Worm (Caenorhabditis elegans): ENCODE results near the gene wht-3.

Gene wht-3

DNA sequence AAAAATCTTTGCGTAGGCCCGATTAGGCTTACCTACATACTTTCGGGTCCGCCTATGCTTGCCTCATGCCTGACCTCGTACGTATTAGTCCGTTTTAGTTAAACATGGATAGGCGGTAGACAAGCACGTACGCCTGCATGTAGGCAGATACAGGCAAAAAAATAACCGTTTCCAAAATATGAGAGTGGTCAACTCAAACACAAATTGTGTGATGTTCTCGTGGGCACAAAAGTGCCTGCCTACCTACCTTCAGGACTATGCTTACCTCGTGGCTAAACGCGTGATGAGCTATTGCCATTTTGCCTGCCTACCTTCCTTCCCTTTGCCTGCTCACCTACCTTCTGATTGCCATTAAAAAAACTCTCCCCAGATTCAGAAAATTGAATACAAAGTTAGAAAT is 44.8 kb downstream of the wht-3 start:
- TF ChIP-seq flh-1 (GFP tag; optimal IDR thresholded peaks at IDR 0.05), result no peak
- no peak for TF ChIP-seq bed-3 (GFP tag; optimal IDR thresholded peaks at IDR 0.05)
- TF ChIP-seq elt-3 (tag; optimal IDR thresholded peaks at IDR 0.05), result no peak
- no peak for TF ChIP-seq nhr-76 (tag; optimal IDR thresholded peaks at IDR 0.05)
- TF ChIP-seq elt-1 (tag; optimal IDR thresholded peaks at IDR 0.05; ENCODE audit: borderline replicate concordance, insufficient read depth), result no peak
- no peak for TF ChIP-seq sem-2 (GFP tag; optimal IDR thresholded peaks at IDR 0.05)
- TF ChIP-seq ceh-83 (GFP tag; optimal IDR thresholded peaks at IDR 0.05), result no peak
- no peak for TF ChIP-seq nhr-12 (tag; optimal IDR thresholded peaks at IDR 0.05)
- no peak for TF ChIP-seq nhr-237 (tag; optimal IDR thresholded peaks at IDR 0.05)
- no peak for TF ChIP-seq zip-8 (tag; optimal IDR thresholded peaks at IDR 0.05)
- no peak for TF ChIP-seq lin-32 (GFP tag; optimal IDR thresholded peaks at IDR 0.05)
- no peak for TF ChIP-seq mep-1 (tag; optimal IDR thresholded peaks at IDR 0.05)
- no peak for TF ChIP-seq mls-2 (tag; optimal IDR thresholded peaks at IDR 0.05)
- TF ChIP-seq unc-62 (GFP tag; optimal IDR thresholded peaks at IDR 0.05), result no peak

DNA sequence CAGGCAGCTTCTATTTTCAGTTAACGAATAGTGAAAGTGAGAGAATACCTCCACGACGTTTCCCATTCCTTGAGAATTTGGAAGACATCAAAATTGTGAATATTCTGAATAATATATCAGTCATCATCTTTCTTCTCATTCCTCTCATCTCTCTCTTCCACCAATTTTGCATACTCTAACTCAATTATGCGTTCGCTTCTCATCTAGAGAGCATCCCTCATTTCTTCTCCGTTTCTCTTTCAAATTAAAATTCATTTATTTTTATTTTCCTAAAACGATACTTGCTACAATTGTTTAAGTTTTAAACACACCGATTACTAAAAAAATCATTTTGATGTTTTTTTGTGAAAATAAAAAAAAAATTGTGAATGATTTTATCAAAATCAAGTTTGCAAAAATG is 48.2 kb downstream of the wht-3 start:
- no peak for TF ChIP-seq ceh-39 (tag; optimal IDR thresholded peaks at IDR 0.05)
- peak; percentile 95 for TF ChIP-seq ces-1 (GFP tag; optimal IDR thresholded peaks at IDR 0.05)

DNA sequence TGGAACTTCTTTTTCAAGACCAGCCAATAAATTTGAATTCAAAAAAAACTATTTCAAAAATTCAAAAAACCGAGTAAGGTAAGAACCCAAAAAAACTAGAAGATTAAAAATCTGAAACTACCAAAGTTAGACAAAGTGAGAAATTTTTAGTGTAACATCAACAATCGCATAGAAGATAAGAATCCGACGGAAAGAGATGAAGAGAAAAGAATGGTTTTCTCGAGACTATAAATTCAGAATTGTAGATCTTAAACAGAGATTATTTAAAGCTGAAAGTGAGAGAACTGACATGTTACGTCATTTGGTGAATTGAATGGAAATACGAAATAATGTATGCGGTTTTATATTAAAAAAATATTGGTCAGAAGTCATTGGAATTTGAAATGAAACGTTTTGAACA is 49.4 kb downstream of the wht-3 start:
- TF ChIP-seq zip-8 (tag; optimal IDR thresholded peaks at IDR 0.05) (peak; percentile 26), nhr-76 (tag; optimal IDR thresholded peaks at IDR 0.05) (no peak)

DNA sequence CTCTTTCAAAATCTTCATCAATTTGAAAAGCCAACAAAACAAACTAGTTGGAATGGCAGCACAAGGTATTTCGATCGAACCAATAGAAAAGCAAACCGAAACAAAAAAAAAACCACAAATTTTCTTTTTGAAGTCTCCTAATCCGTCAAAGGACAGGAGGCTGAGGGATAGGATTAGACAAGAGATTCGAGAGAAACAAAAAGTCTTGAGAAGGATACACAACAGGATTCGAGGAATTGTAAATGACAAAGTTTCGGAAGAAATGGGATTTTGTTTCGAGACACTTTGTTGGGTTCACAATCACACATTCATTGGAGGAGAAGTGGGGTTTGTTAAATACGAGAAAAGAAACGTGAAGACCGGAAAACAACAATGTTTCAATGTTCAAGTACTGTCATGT is 50.4 kb downstream of the wht-3 start:
- TF ChIP-seq mep-1 (tag; optimal IDR thresholded peaks at IDR 0.05) (no peak), ceh-43 (GFP tag; optimal IDR thresholded peaks at IDR 0.05) (no peak), nhr-76 (tag; optimal IDR thresholded peaks at IDR 0.05) (no peak), hlh-1 (tag; optimal IDR thresholded peaks at IDR 0.05) (no peak), sptf-1 (tag; optimal IDR thresholded peaks at IDR 0.05) (no peak), ceh-83 (GFP tag; optimal IDR thresholded peaks at IDR 0.05) (no peak), flh-1 (GFP tag; optimal IDR thresholded peaks at IDR 0.05) (no peak), elt-3 (tag; optimal IDR thresholded peaks at IDR 0.05) (no peak), cnd-1 (tag; optimal IDR thresholded peaks at IDR 0.05) (no peak), ceh-39 (tag; optimal IDR thresholded peaks at IDR 0.05) (no peak), bed-3 (GFP tag; optimal IDR thresholded peaks at IDR 0.05) (no peak), ztf-11 (tag; optimal IDR thresholded peaks at IDR 0.05) (no peak), zip-8 (tag; optimal IDR thresholded peaks at IDR 0.05) (no peak), M03D4.4 (tag; optimal IDR thresholded peaks at IDR 0.05) (no peak), pha-4 (tag; optimal IDR thresholded peaks at IDR 0.05) (no peak), nhr-237 (tag; optimal IDR thresholded peaks at IDR 0.05) (no peak), drap-1 (GFP tag; optimal IDR thresholded peaks at IDR 0.05) (no peak)

DNA sequence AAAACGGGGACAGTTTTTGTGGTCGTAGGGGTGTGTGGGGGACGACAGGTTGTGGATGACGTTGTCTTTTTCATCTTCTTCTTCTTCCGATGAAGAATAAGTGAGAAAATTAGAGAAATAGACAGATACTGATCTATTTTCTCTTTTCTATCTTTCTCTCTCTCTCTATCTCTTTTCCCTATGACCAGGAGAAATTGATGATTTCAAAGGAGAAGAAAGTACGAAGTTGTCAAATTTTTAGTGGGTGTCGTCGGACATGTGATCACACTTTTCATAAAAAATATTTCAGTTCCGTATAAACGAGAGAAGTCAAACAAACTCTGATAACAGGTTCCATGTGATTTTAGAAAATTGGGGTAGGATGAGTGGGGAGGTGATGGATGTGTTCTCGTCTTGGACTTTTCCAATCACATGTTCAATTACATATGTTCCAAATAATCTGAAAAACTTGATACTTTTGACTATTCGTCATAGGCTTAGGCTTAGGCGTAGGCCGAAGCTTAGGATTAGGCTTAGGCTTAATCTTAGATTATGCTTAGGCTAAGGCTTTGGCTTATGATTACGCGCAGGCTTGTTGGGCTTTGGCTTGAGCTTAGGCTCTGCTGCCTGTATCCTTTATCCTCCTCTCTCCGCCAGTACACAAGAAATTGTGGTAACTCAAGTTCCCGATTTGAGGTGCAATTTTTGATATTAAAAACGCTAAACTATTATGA is 51.4 kb downstream of the wht-3 start:
- peak; percentile 64 for TF ChIP-seq blmp-1 (tag; optimal IDR thresholded peaks at IDR 0.05)
- no peak for TF ChIP-seq lin-32 (GFP tag; optimal IDR thresholded peaks at IDR 0.05)
- no peak for TF ChIP-seq hlh-1 (tag; optimal IDR thresholded peaks at IDR 0.05)
- TF ChIP-seq ceh-43 (GFP tag; optimal IDR thresholded peaks at IDR 0.05), result no peak
- TF ChIP-seq ham-2 (GFP tag; optimal IDR thresholded peaks at IDR 0.05), result peak; percentile 56
- TF ChIP-seq elt-1 (tag; optimal IDR thresholded peaks at IDR 0.05; ENCODE audit: borderline replicate concordance, insufficient read depth), result peak; percentile 3
- TF ChIP-seq nhr-76 (tag; optimal IDR thresholded peaks at IDR 0.05), result no peak
- no peak for TF ChIP-seq drap-1 (GFP tag; optimal IDR thresholded peaks at IDR 0.05)
- TF ChIP-seq snpc-4 (tag; optimal IDR thresholded peaks at IDR 0.05), result no peak
- TF ChIP-seq sem-2 (GFP tag; optimal IDR thresholded peaks at IDR 0.05), result no peak
- TF ChIP-seq cnd-1 (tag; optimal IDR thresholded peaks at IDR 0.05), result no peak
- peak; percentile 2 for TF ChIP-seq nhr-237 (tag; optimal IDR thresholded peaks at IDR 0.05)
- TF ChIP-seq unc-62 (GFP tag; optimal IDR thresholded peaks at IDR 0.05), result peak; percentile 45

DNA sequence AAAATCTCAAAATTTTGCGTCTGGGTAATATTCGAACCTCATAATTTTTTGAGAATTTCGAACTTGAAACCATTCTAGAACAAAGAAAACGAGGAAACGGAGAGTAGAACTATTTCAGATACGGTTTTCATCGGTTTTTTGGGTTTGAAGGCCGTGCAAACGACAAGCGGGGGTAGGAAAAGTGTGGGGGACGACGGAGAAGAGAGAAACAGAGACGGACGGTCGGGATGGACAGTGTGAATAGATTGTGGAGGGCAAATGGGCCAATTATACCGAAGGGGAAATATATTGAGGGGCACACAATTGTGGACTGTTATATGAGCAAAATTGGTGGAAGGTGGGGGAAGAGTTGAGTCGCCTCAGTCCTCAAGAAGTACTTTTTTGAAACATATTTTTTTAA is 52.6 kb downstream of the wht-3 start:
- no peak for TF ChIP-seq elt-3 (tag; optimal IDR thresholded peaks at IDR 0.05)
- no peak for TF ChIP-seq blmp-1 (tag; optimal IDR thresholded peaks at IDR 0.05)
- TF ChIP-seq tbx-8 (GFP tag; optimal IDR thresholded peaks at IDR 0.05), result no peak
- TF ChIP-seq sptf-1 (tag; optimal IDR thresholded peaks at IDR 0.05), result no peak
- no peak for TF ChIP-seq flh-1 (GFP tag; optimal IDR thresholded peaks at IDR 0.05)
- TF ChIP-seq nhr-28 (tag; optimal IDR thresholded peaks at IDR 0.05), result no peak
- TF ChIP-seq M03D4.4 (tag; optimal IDR thresholded peaks at IDR 0.05), result no peak
- no peak for TF ChIP-seq mab-5 (tag; optimal IDR thresholded peaks at IDR 0.05)
- no peak for TF ChIP-seq ces-1 (GFP tag; optimal IDR thresholded peaks at IDR 0.05)
- no peak for TF ChIP-seq snpc-4 (tag; optimal IDR thresholded peaks at IDR 0.05)
- TF ChIP-seq elt-1 (tag; optimal IDR thresholded peaks at IDR 0.05; ENCODE audit: borderline replicate concordance, insufficient read depth), result no peak
- no peak for TF ChIP-seq nhr-237 (tag; optimal IDR thresholded peaks at IDR 0.05)
- no peak for TF ChIP-seq lsy-2 (tag; optimal IDR thresholded peaks at IDR 0.05)
- TF ChIP-seq ham-2 (GFP tag; optimal IDR thresholded peaks at IDR 0.05), result no peak
- TF ChIP-seq pha-4 (tag; optimal IDR thresholded peaks at IDR 0.05), result no peak
- TF ChIP-seq lin-13 (tag; optimal IDR thresholded peaks at IDR 0.05), result no peak
- TF ChIP-seq ceh-83 (GFP tag; optimal IDR thresholded peaks at IDR 0.05), result no peak
- no peak for TF ChIP-seq mls-2 (tag; optimal IDR thresholded peaks at IDR 0.05)
